Worm (Caenorhabditis elegans): ENCODE results near the gene sdz-31.

The sdz-31 gene

ce11 chrV:9879404-9879803, 563 bp upstream of the sdz-31 start, which contains the start of gene srab-26:
Gene srab-26, minus strand, starts transcription at chrV:9879504.
- TF ChIP-seq lin-54 (GFP tag; optimal IDR thresholded peaks at IDR 0.05) (no peak), nhr-179 (tag; optimal IDR thresholded peaks at IDR 0.05) (no peak), egl-44 (GFP tag; IDR thresholded peaks at IDR 0.05) (no peak), nfyb-1 (GFP tag; IDR thresholded peaks at IDR 0.05) (no peak), dpff-1 (tag; optimal IDR thresholded peaks at IDR 0.05) (no peak), lin-40 (tag; optimal IDR thresholded peaks at IDR 0.05) (no peak), nhr-90 (tag; optimal IDR thresholded peaks at IDR 0.05) (no peak), unc-130 (GFP tag; optimal IDR thresholded peaks at IDR 0.05) (no peak), let-526 (GFP tag; IDR thresholded peaks at IDR 0.05) (no peak), bed-1 (GFP tag; IDR thresholded peaks at IDR 0.05) (no peak), attf-6 (GFP tag; IDR thresholded peaks at IDR 0.05) (no peak), hrde-1 (tag; optimal IDR thresholded peaks at IDR 0.05; ENCODE audit: borderline replicate concordance) (no peak), lsy-27 (tag; optimal IDR thresholded peaks at IDR 0.05; ENCODE audit: borderline replicate concordance, insufficient read depth) (no peak), mel-28 (tag; optimal IDR thresholded peaks at IDR 0.05; ENCODE audit: borderline replicate concordance) (no peak), madf-10 (tag; optimal IDR thresholded peaks at IDR 0.05) (no peak), madf-3 (GFP tag; IDR thresholded peaks at IDR 0.05) (no peak), mcd-1 (GFP tag; IDR thresholded peaks at IDR 0.05) (no peak), ceh-27 (GFP tag; optimal IDR thresholded peaks at IDR 0.05) (no peak), F33H1.4 (GFP tag; IDR thresholded peaks at IDR 0.05) (no peak), nhr-80 (tag; optimal IDR thresholded peaks at IDR 0.05) (no peak)

ce11 chrV:9885918-9886488, 6.0 kb downstream of the sdz-31 start, which contains the start of gene clp-9:
Gene clp-9, minus strand, starts transcription at chrV:9885968.
- TF ChIP-seq ztf-18 (tag; optimal IDR thresholded peaks at IDR 0.05), result no peak

ce11 chrV:9889629-9890028, 9.7 kb downstream of the sdz-31 start, which contains the start of gene fshr-1:
Gene fshr-1, plus strand, starts transcription at chrV:9889837.
- TF ChIP-seq nhr-80 (tag; optimal IDR thresholded peaks at IDR 0.05) (peak; percentile 59), F23B12.7 (tag; optimal IDR thresholded peaks at IDR 0.05; ENCODE audit: insufficient read depth) (no peak), let-607 (tag; optimal IDR thresholded peaks at IDR 0.05) (peak in 1 of 2 experiments; percentile 4), unc-62 (GFP tag; optimal IDR thresholded peaks at IDR 0.05) (peak; percentile 61), F39B2.1 (GFP tag; IDR thresholded peaks at IDR 0.05) (no peak)

DNA sequence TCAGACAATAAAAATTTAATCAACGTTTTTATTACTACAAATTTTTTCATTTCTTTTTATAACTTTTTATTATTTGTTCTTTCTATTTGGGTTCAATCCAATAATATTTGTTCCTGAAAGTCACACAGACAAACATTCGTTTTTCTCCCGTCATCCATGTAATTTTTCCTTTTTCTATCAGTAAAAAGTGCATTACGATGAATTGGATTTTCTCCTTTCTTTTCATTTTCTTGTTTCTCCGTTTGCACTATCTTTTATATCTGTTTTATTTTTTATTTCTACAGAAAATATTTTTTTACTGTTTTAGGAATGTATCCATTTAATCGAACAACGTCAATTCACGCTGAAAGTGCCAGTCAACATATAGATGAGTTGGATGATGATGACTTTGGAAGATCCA, 19.3 kb downstream of the sdz-31 start, which contains the start of gene egl-47:
Gene egl-47, plus strand, starts transcription at position 301 of the 400 bp plus-strand sequence.
- no peak for TF ChIP-seq mxl-1 (tag; optimal IDR thresholded peaks at IDR 0.05)
- TF ChIP-seq lin-40 (tag; optimal IDR thresholded peaks at IDR 0.05), result no peak
- no peak for TF ChIP-seq attf-3 (GFP tag; conservative IDR thresholded peaks at IDR 0.05)
- TF ChIP-seq T07F8.4 (tag; optimal IDR thresholded peaks at IDR 0.05), result no peak
- TF ChIP-seq nfyb-1 (GFP tag; IDR thresholded peaks at IDR 0.05), result no peak
- no peak for TF ChIP-seq lin-26 (GFP tag; IDR thresholded peaks at IDR 0.05)
- no peak for TF ChIP-seq F55B11.4 (tag; optimal IDR thresholded peaks at IDR 0.05; ENCODE audit: borderline replicate concordance, insufficient read depth)
- no peak for TF ChIP-seq ztf-26 (tag; optimal IDR thresholded peaks at IDR 0.05)
- TF ChIP-seq atf-7 (tag; optimal IDR thresholded peaks at IDR 0.05), result no peak
- TF ChIP-seq die-1 (tag; optimal IDR thresholded peaks at IDR 0.05), result no peak
- no peak for TF ChIP-seq ztf-22 (GFP tag; optimal IDR thresholded peaks at IDR 0.05)
- no peak for TF ChIP-seq bed-1 (GFP tag; IDR thresholded peaks at IDR 0.05)
- TF ChIP-seq hsf-1 (GFP tag; IDR thresholded peaks at IDR 0.05), result no peak
- no peak for TF ChIP-seq nhr-90 (tag; optimal IDR thresholded peaks at IDR 0.05)

All from whole organism, young adult.